Fruit fly (Drosophila melanogaster) whole organism, embryonic: ENCODE results near the gene CG17343.
A peak's percentile ranks its signal among the peaks of the same experiment; 100 is the strongest.

ENCODE experiments used
- Bteb2 ChIP-seq: fragments of 200-800 bp; sonication (Bioruptor generic); optimal IDR thresholded peaks from 2 replicates; lab custom pipeline; 2016; ENCODE audit warnings: missing biosample characterization, missing genetic modification characterization
- CG10462 ChIP-seq: fragments of 200-800 bp; sonication (Bioruptor generic); optimal IDR thresholded peaks from 2 replicates; lab custom pipeline; 2016; ENCODE audit warnings: missing biosample characterization, missing genetic modification characterization
- CG10654 ChIP-seq: fragments of 200-800 bp; sonication (Bioruptor generic); optimal IDR thresholded peaks from 2 replicates; lab custom pipeline; 2016; ENCODE audit warnings: missing biosample characterization, missing genetic modification characterization
- CG11398 ChIP-seq: fragments of 200-800 bp; sonication (Bioruptor generic); optimal IDR thresholded peaks from 2 replicates; lab custom pipeline; 2016; ENCODE audit warnings: missing biosample characterization, missing genetic modification characterization
- CG11504 ChIP-seq: fragments of 200-800 bp; sonication (Bioruptor generic); optimal IDR thresholded peaks from 3 replicates; lab custom pipeline; 2019; ENCODE audit warnings: missing biosample characterization, mild to moderate bottlenecking, missing genetic modification characterization, moderate library complexity
- CG11560 ChIP-seq: fragments of 200-800 bp; sonication (Bioruptor generic); IDR thresholded peaks from 3 replicates; pipeline ENCODE4 v1.3.6; 2022; ENCODE audit warnings: missing biosample characterization, missing genetic modification characterization
- CG14050 ChIP-seq: fragments of 200-800 bp; sonication (Bioruptor generic); IDR thresholded peaks from 3 replicates; pipeline ENCODE4 v1.3.6; 2022; ENCODE audit warnings: missing biosample characterization, missing genetic modification characterization
- CG14441 ChIP-seq: fragments of 200-800 bp; sonication (Bioruptor generic); IDR thresholded peaks from 2 replicates; pipeline ENCODE4 v1.3.6; 2022; ENCODE audit warnings: missing biosample characterization, missing genetic modification characterization
- CG15269 ChIP-seq: fragments of 200-800 bp; sonication (Bioruptor generic); optimal IDR thresholded peaks from 2 replicates; lab custom pipeline; 2018; ENCODE audit warnings: missing biosample characterization, mild to moderate bottlenecking, missing genetic modification characterization, moderate library complexity
- CG15479 ChIP-seq: fragments of 200-800 bp; sonication (Bioruptor generic); optimal IDR thresholded peaks from 3 replicates; lab custom pipeline; 2019; ENCODE audit warnings: missing biosample characterization, mild to moderate bottlenecking, missing genetic modification characterization, moderate library complexity
- CG1792 ChIP-seq: fragments of 200-800 bp; sonication (Bioruptor generic); optimal IDR thresholded peaks from 2 replicates; lab custom pipeline; 2016; ENCODE audit warnings: missing biosample characterization, missing genetic modification characterization
- CG2712 ChIP-seq: fragments of 200-800 bp; optimal IDR thresholded peaks from 3 replicates; lab custom pipeline; 2019; ENCODE audit warnings: missing biosample characterization, mild to moderate bottlenecking, missing genetic modification characterization, moderate library complexity
- CG2889 ChIP-seq: fragments of 200-800 bp; sonication (Bioruptor generic); IDR thresholded peaks from 3 replicates; pipeline ENCODE4 v1.3.6; 2022; ENCODE audit warnings: missing biosample characterization, missing genetic modification characterization
- CG3281 ChIP-seq: fragments of 200-800 bp; sonication (Bioruptor generic); optimal IDR thresholded peaks from 3 replicates; lab custom pipeline; 2017; ENCODE audit warnings: missing biosample characterization, mild to moderate bottlenecking, missing genetic modification characterization
- CG4328 ChIP-seq: fragments of 200-800 bp; sonication (Bioruptor generic); optimal IDR thresholded peaks from 3 replicates; lab custom pipeline; 2017; ENCODE audit warnings: missing biosample characterization, missing genetic modification reagents, missing genetic modification characterization
- CG4360 ChIP-seq: fragments of 200-800 bp; sonication (Bioruptor generic); IDR thresholded peaks from 2 replicates; pipeline ENCODE4 v1.3.6; 2022; ENCODE audit warnings: missing biosample characterization, missing genetic modification characterization
- CG5245 ChIP-seq: fragments of 200-800 bp; sonication (Bioruptor generic); optimal IDR thresholded peaks from 3 replicates; lab custom pipeline; 2016; ENCODE audit warnings: missing biosample characterization, missing genetic modification characterization
- CG7357 ChIP-seq: fragments of 200-800 bp; sonication (Bioruptor generic); IDR thresholded peaks from 3 replicates; pipeline ENCODE4 v1.3.6; 2022; ENCODE audit warnings: missing biosample characterization, missing genetic modification characterization
- CG7745 ChIP-seq: fragments of 200-800 bp; sonication (Bioruptor generic); optimal IDR thresholded peaks from 2 replicates; lab custom pipeline; 2018; ENCODE audit warnings: missing biosample characterization, mild to moderate bottlenecking, missing genetic modification characterization, moderate library complexity
- CG8089 ChIP-seq: fragments of 200-800 bp; sonication (Bioruptor generic); optimal IDR thresholded peaks from 3 replicates; lab custom pipeline; 2016; ENCODE audit warnings: missing biosample characterization, missing genetic modification characterization
- CG8765 ChIP-seq: fragments of 200-800 bp; sonication (Bioruptor generic); IDR thresholded peaks from 2 replicates; pipeline ENCODE4 v1.3.6; 2022; ENCODE audit warnings: missing biosample characterization, missing genetic modification characterization
- CG9609 ChIP-seq: fragments of 200-800 bp; sonication (Bioruptor generic); optimal IDR thresholded peaks from 3 replicates; lab custom pipeline; 2016; ENCODE audit warnings: missing biosample characterization, missing genetic modification characterization
- CG9932 ChIP-seq: fragments of 200-800 bp; sonication (Bioruptor generic); IDR thresholded peaks from 2 replicates; pipeline ENCODE4 v1.3.6; 2022; ENCODE audit warnings: missing biosample characterization, missing genetic modification characterization
- CHES-1-like ChIP-seq: fragments of 200-800 bp; sonication (Bioruptor generic); optimal IDR thresholded peaks from 2 replicates; lab custom pipeline; 2016; ENCODE audit warnings: missing biosample characterization, missing genetic modification characterization
- CoRest ChIP-seq: fragments of 200-800 bp; sonication (Bioruptor generic); optimal IDR thresholded peaks from 3 replicates; lab custom pipeline; 2018; ENCODE audit warnings: missing biosample characterization, mild to moderate bottlenecking, missing genetic modification characterization, moderate library complexity
- Deaf1 ChIP-seq: fragments of 200-800 bp; optimal IDR thresholded peaks from 3 replicates; lab custom pipeline; 2019; ENCODE audit warnings: missing biosample characterization, mild to moderate bottlenecking, missing genetic modification characterization, moderate library complexity
- Dip2 ChIP-seq: fragments of 200-800 bp; sonication (Bioruptor generic); IDR thresholded peaks from 2 replicates; pipeline ENCODE4 v1.3.6; 2022; ENCODE audit warnings: missing biosample characterization, missing genetic modification characterization
- Dref ChIP-seq: fragments of 200-800 bp; sonication (Bioruptor generic); IDR thresholded peaks from 2 replicates; pipeline ENCODE4 v1.3.6; 2022; ENCODE audit warnings: missing biosample characterization, missing genetic modification characterization
- Hr39 ChIP-seq: fragments of >200 bp; optimal IDR thresholded peaks from 2 replicates; lab custom pipeline; 2017
- MBD-R2 ChIP-seq: fragments of 200-800 bp; sonication (Bioruptor generic); IDR thresholded peaks from 2 replicates; pipeline ENCODE4 v1.3.6; 2022; ENCODE audit warnings: missing biosample characterization, missing genetic modification characterization
- NFAT ChIP-seq: fragments of 200-800 bp; sonication (Bioruptor generic); IDR thresholded peaks from 2 replicates; pipeline ENCODE4 v1.3.6; 2022; ENCODE audit warnings: missing biosample characterization, missing genetic modification characterization
- Neu2 ChIP-seq: fragments of 200-800 bp; sonication (Bioruptor generic); optimal IDR thresholded peaks from 3 replicates; lab custom pipeline; 2016; ENCODE audit warnings: missing biosample characterization, missing genetic modification characterization, borderline replicate concordance
- Sin3A ChIP-seq: fragments of >200 bp; optimal IDR thresholded peaks from 2 replicates; lab custom pipeline; 2018
- Ssrp ChIP-seq: fragments of 200-800 bp; sonication (Bioruptor generic); optimal IDR thresholded peaks from 2 replicates; lab custom pipeline; 2018; ENCODE audit warnings: missing biosample characterization, mild to moderate bottlenecking, missing genetic modification characterization, moderate library complexity
- chm ChIP-seq: fragments of 200-800 bp; sonication (Bioruptor generic); IDR thresholded peaks from 2 replicates; pipeline ENCODE4 v1.3.6; 2022; ENCODE audit warnings: missing biosample characterization, missing genetic modification characterization
- da ChIP-seq: fragments of 200-800 bp; sonication (Bioruptor generic); optimal IDR thresholded peaks from 2 replicates; lab custom pipeline; 2016; ENCODE audit warnings: missing biosample characterization, missing genetic modification characterization
- dan ChIP-seq: fragments of 200-800 bp; sonication (Bioruptor generic); IDR thresholded peaks from 2 replicates; pipeline ENCODE4 v1.3.6; 2022; ENCODE audit warnings: missing biosample characterization, missing genetic modification characterization
- gt ChIP-seq: fragments of 200-800 bp; sonication (Bioruptor generic); IDR thresholded peaks from 2 replicates; pipeline ENCODE4 v1.3.6; 2022; ENCODE audit warnings: missing biosample characterization, missing genetic modification characterization
- hkb ChIP-seq, 2 experiments: fragments of 200-800 bp in 1 of 2; fragments of >200 bp in 1 of 2; sonication (Bioruptor generic) in 1 of 2; IDR thresholded peaks in 1 of 2; optimal IDR thresholded peaks in 1 of 2; 2 replicates each; pipeline versions ENCODE4 v1.3.6 to Lab custom; 2017 to 2022; ENCODE audit warnings: missing biosample characterization in 1 of 2, missing genetic modification characterization in 1 of 2
- jing ChIP-seq: fragments of 200-800 bp; sonication (Bioruptor generic); optimal IDR thresholded peaks from 2 replicates; lab custom pipeline; 2018; ENCODE audit warnings: missing biosample characterization, mild to moderate bottlenecking, missing genetic modification characterization
- jumu ChIP-seq: fragments of 200-800 bp; sonication (Bioruptor generic); optimal IDR thresholded peaks from 3 replicates; lab custom pipeline; 2016; ENCODE audit warnings: missing biosample characterization, missing genetic modification characterization
- nerfin-1 ChIP-seq: fragments of 200-800 bp; sonication (Bioruptor generic); optimal IDR thresholded peaks from 3 replicates; lab custom pipeline; 2019; ENCODE audit warnings: missing biosample characterization, mild to moderate bottlenecking, missing genetic modification characterization, moderate library complexity
- nerfin-2 ChIP-seq: fragments of 200-800 bp; sonication (Bioruptor generic); IDR thresholded peaks from 2 replicates; pipeline ENCODE4 v1.3.6; 2022; ENCODE audit warnings: missing biosample characterization, missing genetic modification characterization; ENCODE audit not compliant: partially characterized antibody
- nom ChIP-seq: fragments of 200-800 bp; sonication (Bioruptor generic); optimal IDR thresholded peaks from 2 replicates; lab custom pipeline; 2017; ENCODE audit warnings: missing biosample characterization, missing genetic modification characterization, mild to moderate bottlenecking, moderate library complexity, missing genetic modification reagents
- prd ChIP-seq, 3 experiments: fragments of >200 bp in 2 of 3; fragments of 200-800 bp in 1 of 3; sonication (Bioruptor generic) in 1 of 3; optimal IDR thresholded peaks in 2 of 3; IDR thresholded peaks in 1 of 3; 2 replicates in 2 of 3; 3 replicates in 1 of 3; pipeline versions ENCODE4 v1.3.6 to Lab custom; 2017 to 2022; ENCODE audit warnings: missing biosample characterization in 1 of 3, missing genetic modification characterization in 1 of 3
- schlank ChIP-seq: fragments of 200-800 bp; sonication (Bioruptor generic); optimal IDR thresholded peaks from 2 replicates; lab custom pipeline; 2018; ENCODE audit warnings: missing biosample characterization, mild to moderate bottlenecking, missing genetic modification characterization
- seq ChIP-seq: fragments of 200-800 bp; sonication (Bioruptor generic); IDR thresholded peaks from 2 replicates; pipeline ENCODE4 v1.3.6; 2022; ENCODE audit warnings: missing biosample characterization, missing genetic modification characterization
- shn ChIP-seq: fragments of 200-800 bp; sonication (Bioruptor generic); optimal IDR thresholded peaks from 3 replicates; lab custom pipeline; 2016; ENCODE audit warnings: missing biosample characterization, missing genetic modification characterization
- sim ChIP-seq: fragments of 200-800 bp; sonication (Bioruptor generic); IDR thresholded peaks from 2 replicates; pipeline ENCODE4 v1.3.6; 2022; ENCODE audit warnings: missing biosample characterization, missing genetic modification characterization
- usp ChIP-seq: fragments of >200 bp; optimal IDR thresholded peaks from 2 replicates; lab custom pipeline; 2017; ENCODE audit warnings: missing biosample characterization, missing genetic modification characterization
- vvl ChIP-seq: fragments of 200-800 bp; sonication (Bioruptor generic); IDR thresholded peaks from 2 replicates; pipeline ENCODE4 v1.3.6; 2022; ENCODE audit warnings: missing biosample characterization, missing genetic modification characterization

CG17343 gene

DNA sequence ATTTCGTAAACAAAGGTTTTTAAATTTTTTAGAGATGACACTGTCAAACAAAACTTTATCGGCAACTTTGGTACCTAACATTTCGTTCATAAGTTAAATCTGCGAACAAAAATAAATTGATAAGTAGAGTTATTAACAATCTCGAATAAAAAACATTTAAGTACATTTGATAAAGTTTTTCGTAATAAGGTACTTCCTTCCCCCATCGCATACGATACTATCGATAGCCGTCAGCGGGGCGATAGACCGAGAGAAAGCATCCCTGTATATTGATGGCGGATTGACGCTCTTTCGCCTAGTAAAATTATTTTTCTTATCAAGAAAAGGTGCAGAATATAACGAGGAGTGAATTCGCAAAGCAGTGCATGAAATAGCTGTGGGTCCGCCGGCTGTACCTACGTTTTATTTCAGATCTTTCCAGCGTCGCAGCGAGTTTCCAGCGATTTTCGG is 19.6 kb upstream of the CG17343 start, which contains the start of the genes Ttc19 and Acn (continued):
- TF ChIP-seq schlank (peak; percentile 62), CG7745 (tag; lab: Kevin White, UChicago) (no peak), CG8089 (peak; percentile 81), usp (no peak), Dref (peak; percentile 92), CG3281 (GFP tag; lab: Kevin White, UChicago) (peak; percentile 76), CG14050 (peak; percentile 68), Neu2 (GFP tag; lab: Kevin White, UChicago) (peak; percentile 78), dan (GFP tag; lab: Robert Waterston, UW) (no peak), CG5245 (GFP tag; lab: Kevin White, UChicago) (peak; percentile 61), shn (peak; percentile 90), nom (GFP tag; lab: Kevin White, UChicago) (peak; percentile 35), CG10654 (GFP tag; lab: Kevin White, UChicago) (peak; percentile 61), CG10462 (GFP tag; lab: Kevin White, UChicago) (peak; percentile 80), jumu (GFP tag; lab: Kevin White, UChicago) (peak; percentile 91), MBD-R2 (peak; percentile 95), Ssrp (peak; percentile 78), CG4360 (GFP tag; lab: Robert Waterston, UW) (no peak), CG2889 (peak; percentile 71; the same call in 1 of the 3 replicates), CG11398 (GFP tag; lab: Kevin White, UChicago) (peak; percentile 81), Sin3A (lab: Kevin White, UChicago) (peak; percentile 64), CG7357 (GFP tag; lab: Robert Waterston, UW) (peak; percentile 49; the same call in 1 of the 3 replicates), hkb (optimal IDR thresholded peaks at IDR 0.05; lab: Kevin White, UChicago) (no peak), hkb (GFP tag; IDR thresholded peaks at IDR 0.05; lab: Robert Waterston, UW) (peak; percentile 84), CoRest (tag; lab: Kevin White, UChicago) (peak; percentile 88), Hr39 (lab: Kevin White, UChicago) (no peak), CG15269 (tag; lab: Kevin White, UChicago) (peak; percentile 77), CG4328 (GFP tag; lab: Kevin White, UChicago) (peak; percentile 75), da (GFP tag; lab: Kevin White, UChicago) (peak; percentile 76), CG2712 (tag; lab: Kevin White, UChicago) (peak; percentile 88), CG8765 (peak; percentile 82), Dip2 (GFP tag; lab: Robert Waterston, UW) (no peak), CG11560 (peak; percentile 52; the same call in 2 of the 3 replicates), chm (GFP tag; lab: Robert Waterston, UW) (peak; percentile 73), CG11504 (tag; lab: Kevin White, UChicago) (peak; percentile 83), prd (optimal IDR thresholded peaks at IDR 0.05; lab: Kevin White, UChicago) (no peak), prd (GFP tag; IDR thresholded peaks at IDR 0.05; lab: Robert Waterston, UW) (peak; percentile 89), seq (peak; percentile 73), gt (0 out of 2 replicates have a peak, but pooled peaks have one; percentile 40), CG1792 (GFP tag; lab: Kevin White, UChicago) (peak; percentile 87), nerfin-2 (peak; percentile 87), jing (no peak), CG14441 (GFP tag; lab: Robert Waterston, UW) (peak; percentile 82), Bteb2 (GFP tag; lab: Kevin White, UChicago) (peak; percentile 90), CG9932 (peak; percentile 92), vvl (peak; percentile 92), CHES-1-like (GFP tag; lab: Kevin White, UChicago) (peak; percentile 93), sim (GFP tag; lab: Robert Waterston, UW) (no peak), CG9609 (GFP tag; lab: Kevin White, UChicago) (peak; percentile 90), CG15479 (GFP tag; lab: Kevin White, UChicago) (no peak), nerfin-1 (tag; lab: Kevin White, UChicago) (peak; percentile 77), Deaf1 (tag; lab: Kevin White, UChicago) (no peak), NFAT (GFP tag; lab: Robert Waterston, UW) (peak; percentile 76)
